Worm (Caenorhabditis elegans): ENCODE data around the gene F13B6.3.

Gene F13B6.3

ce11 chrIV:7478134-7478533 lies 12.4 kb upstream of the F13B6.3 start, which contains the start of gene rod-1:
Gene rod-1 (plus strand): TSS chrIV:7478452.
- TF ChIP-seq hmg-1.2 (GFP tag; IDR thresholded peaks at IDR 0.05) (0 out of 2 replicates have a peak, but pooled peaks have one; percentile 8), pbrm-1 (GFP tag; IDR thresholded peaks at IDR 0.05) (peak; percentile 41; the same call in 1 of the 2 replicates), B0336.3 (GFP tag; IDR thresholded peaks at IDR 0.05) (no peak)

DNA sequence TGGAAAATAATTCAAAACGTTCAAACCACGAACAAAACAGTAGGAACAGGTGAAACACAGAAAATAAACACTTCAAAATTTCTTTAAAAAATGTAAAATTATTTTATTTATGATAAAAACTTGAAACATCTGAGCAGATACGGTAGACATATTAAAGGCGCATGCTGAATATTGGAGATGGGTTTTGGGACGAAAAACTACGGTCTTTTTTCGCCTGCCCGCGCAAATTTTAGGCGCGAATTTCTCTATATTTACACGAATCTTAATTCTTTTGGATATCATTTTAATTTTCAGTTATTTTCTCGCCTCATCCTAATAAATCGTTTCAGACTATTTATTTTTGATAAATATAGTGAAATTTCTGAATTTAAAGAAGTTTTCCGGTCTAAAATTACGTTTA lies 11.9 kb upstream of the F13B6.3 start:
- TF ChIP-seq pha-4 (tag; optimal IDR thresholded peaks at IDR 0.05): no peak
- no peak for TF ChIP-seq ztf-3 (GFP tag; optimal IDR thresholded peaks at IDR 0.05)
- TF ChIP-seq B0019.2 (GFP tag; conservative IDR thresholded peaks at IDR 0.05): peak; percentile 88
- no peak for TF ChIP-seq atf-7 (tag; optimal IDR thresholded peaks at IDR 0.05)
- TF ChIP-seq Y67H2A.10 (GFP tag; conservative IDR thresholded peaks at IDR 0.05): peak; percentile 56; the same call in 1 of the 2 replicates
- TF ChIP-seq aptf-3 (GFP tag; IDR thresholded peaks at IDR 0.05): no peak
- TF ChIP-seq K12H6.12 (tag; optimal IDR thresholded peaks at IDR 0.05): no peak
- TF ChIP-seq chd-7 (tag; optimal IDR thresholded peaks at IDR 0.05): no peak
- no peak for TF ChIP-seq Y56A3A.18 (GFP tag; IDR thresholded peaks at IDR 0.05)
- TF ChIP-seq mcd-1 (GFP tag; IDR thresholded peaks at IDR 0.05): peak; percentile 54; the same call in 1 of the 2 replicates
- TF ChIP-seq B0336.3 (GFP tag; IDR thresholded peaks at IDR 0.05): 0 out of 2 replicates have a peak, but pooled peaks have one; percentile 17
- no peak for TF ChIP-seq ceh-58 (GFP tag; IDR thresholded peaks at IDR 0.05)
- TF ChIP-seq lin-40 (tag; optimal IDR thresholded peaks at IDR 0.05): no peak
- peak; percentile 89 for TF ChIP-seq madf-3 (GFP tag; IDR thresholded peaks at IDR 0.05)
- no peak for TF ChIP-seq lag-1 (GFP tag; IDR thresholded peaks at IDR 0.05)
- TF ChIP-seq ceh-40 (GFP tag; IDR thresholded peaks at IDR 0.05): no peak
- no peak for TF ChIP-seq ztf-18 (tag; optimal IDR thresholded peaks at IDR 0.05)
- no peak for TF ChIP-seq lin-26 (GFP tag; IDR thresholded peaks at IDR 0.05)
- no peak for TF ChIP-seq Y79H2A.3 (GFP tag; conservative IDR thresholded peaks at IDR 0.05)
- no peak for TF ChIP-seq mxl-1 (tag; optimal IDR thresholded peaks at IDR 0.05)
- TF ChIP-seq ztf-25 (GFP tag; IDR thresholded peaks at IDR 0.05): no peak
- TF ChIP-seq hrde-1 (tag; optimal IDR thresholded peaks at IDR 0.05; ENCODE audit: borderline replicate concordance): peak; percentile 69
- no peak for TF ChIP-seq nfya-1 (tag; optimal IDR thresholded peaks at IDR 0.05; ENCODE audit: borderline replicate concordance, insufficient read depth)
- no peak for TF ChIP-seq repo-1 (tag; optimal IDR thresholded peaks at IDR 0.05)
- no peak for TF ChIP-seq K11D2.4 (GFP tag; IDR thresholded peaks at IDR 0.05)
- no peak for TF ChIP-seq F37B4.10 (GFP tag; IDR thresholded peaks at IDR 0.05)
- no peak for TF ChIP-seq lsy-27 (tag; optimal IDR thresholded peaks at IDR 0.05; ENCODE audit: borderline replicate concordance, insufficient read depth)
- no peak for TF ChIP-seq attf-6 (GFP tag; IDR thresholded peaks at IDR 0.05)
- TF ChIP-seq tlf-1 (GFP tag; optimal IDR thresholded peaks at IDR 0.05): peak; percentile 79
- no peak for TF ChIP-seq zim-3 (tag; optimal IDR thresholded peaks at IDR 0.05)
- no peak for TF ChIP-seq nfya-2 (GFP tag; IDR thresholded peaks at IDR 0.05)
- TF ChIP-seq hlh-26 (GFP tag; conservative IDR thresholded peaks at IDR 0.05): no peak
- peak; percentile 98 for TF ChIP-seq F33H1.4 (GFP tag; IDR thresholded peaks at IDR 0.05)
- peak; percentile 90 for TF ChIP-seq pbrm-1 (GFP tag; IDR thresholded peaks at IDR 0.05)
- TF ChIP-seq F52B5.7 (tag; optimal IDR thresholded peaks at IDR 0.05): no peak
- no peak for TF ChIP-seq die-1 (tag; optimal IDR thresholded peaks at IDR 0.05)
- no peak for TF ChIP-seq zfh-2 (GFP tag; conservative IDR thresholded peaks at IDR 0.05)
- 0 out of 2 replicates have a peak, but pooled peaks have one; percentile 42 for TF ChIP-seq Y53G8AR.9 (GFP tag; conservative IDR thresholded peaks at IDR 0.05)
- peak; percentile 88 for TF ChIP-seq dox-1 (GFP tag; IDR thresholded peaks at IDR 0.05)
- no peak for TF ChIP-seq dpff-1 (tag; optimal IDR thresholded peaks at IDR 0.05)
- peak; percentile 54 for TF ChIP-seq hmg-1.2 (GFP tag; IDR thresholded peaks at IDR 0.05)
- no peak for TF ChIP-seq F57C9.4 (tag; optimal IDR thresholded peaks at IDR 0.05)
- no peak for TF ChIP-seq unc-62 (GFP tag; optimal IDR thresholded peaks at IDR 0.05)
- no peak for TF ChIP-seq akir-1 (GFP tag; optimal IDR thresholded peaks at IDR 0.05)
- no peak for TF ChIP-seq nhr-120 (GFP tag; IDR thresholded peaks at IDR 0.05)
- TF ChIP-seq ceh-27 (GFP tag; optimal IDR thresholded peaks at IDR 0.05): no peak
- peak in 2 of 3 experiments; percentile 25 to 64 for TF ChIP-seq lin-35 (GFP tag; optimal IDR thresholded peaks at IDR 0.05)

All from whole organism, young adult.